Worm (Caenorhabditis elegans): ENCODE data around the gene F28A10.13.
"Not testable (repeated sequence)": the region's sequence is repeated elsewhere in the genome, so short reads cannot be mapped to it uniquely, and the experiment has no call there.

F28A10.13 gene

DNA sequence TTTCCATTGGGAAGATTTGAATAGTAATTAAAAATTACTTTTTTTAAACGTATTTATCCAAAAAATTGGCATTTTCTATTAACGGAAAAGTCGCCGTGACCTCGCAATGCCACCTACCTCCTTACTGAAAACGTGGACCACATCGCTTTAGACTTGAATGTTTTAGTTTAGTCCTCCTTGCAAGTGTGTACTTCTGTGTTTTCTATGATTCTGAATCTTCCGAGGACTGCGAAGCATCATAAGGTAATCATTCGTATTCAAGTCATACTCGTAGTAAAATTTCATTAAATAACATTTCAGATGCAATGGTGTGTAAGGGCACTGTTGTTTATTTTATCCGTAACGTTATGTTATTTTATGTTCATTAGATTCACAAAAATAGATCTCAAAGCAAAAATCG lies 40.2 kb upstream of the F28A10.13 start, which contains the start of gene F46F5.11:
F46F5.11 (plus strand) TSS at position 301 of the 400 bp plus-strand sequence.
- TF ChIP-seq daf-12 (tag; optimal IDR thresholded peaks at IDR 0.05) (no peak), ceh-82 (tag; optimal IDR thresholded peaks at IDR 0.05) (no peak), egl-27 (tag; optimal IDR thresholded peaks at IDR 0.05) (no peak), elt-3 (tag; optimal IDR thresholded peaks at IDR 0.05) (no peak), ztf-11 (tag; optimal IDR thresholded peaks at IDR 0.05) (no peak), pha-4 (tag; optimal IDR thresholded peaks at IDR 0.05) (no peak), egl-5 (tag; optimal IDR thresholded peaks at IDR 0.05) (no peak), ceh-9 (tag; optimal IDR thresholded peaks at IDR 0.05) (no peak), nhr-28 (tag; optimal IDR thresholded peaks at IDR 0.05) (no peak), ztf-4 (tag; optimal IDR thresholded peaks at IDR 0.05) (no peak), zag-1 (tag; optimal IDR thresholded peaks at IDR 0.05) (no peak), ceh-16 (tag; optimal IDR thresholded peaks at IDR 0.05) (no peak), unc-39 (tag; optimal IDR thresholded peaks at IDR 0.05) (no peak), nhr-25 (tag; optimal IDR thresholded peaks at IDR 0.05) (no peak), ZK546.5 (tag; optimal IDR thresholded peaks at IDR 0.05) (no peak)

- TF ChIP-seq nhr-43 (tag; optimal IDR thresholded peaks at IDR 0.05; ENCODE audit: poor library complexity, severe bottlenecking) = no peak
- TF ChIP-seq ama-1 (optimal IDR thresholded peaks at IDR 0.05) = no peak
- no peak for TF ChIP-seq lsy-12 (tag; optimal IDR thresholded peaks at IDR 0.05)
Observed at ce11 chrII:812917-813316, 35.7 kb upstream of the F28A10.13 start, which contains the start of gene F46F5.5. Gene F46F5.5, minus strand, starts transcription at chrII:813017.

ce11 chrII:814737-815136 lies 33.9 kb upstream of the F28A10.13 start, which contains the start of gene msrp-3:
Gene msrp-3, minus strand, starts transcription at chrII:814837.
- no peak for TF ChIP-seq hmg-11 (tag; optimal IDR thresholded peaks at IDR 0.05)
- TF ChIP-seq mml-1 (tag; optimal IDR thresholded peaks at IDR 0.05) = no peak
- TF ChIP-seq nhr-23 (tag; optimal IDR thresholded peaks at IDR 0.05) = no peak
- no peak for TF ChIP-seq ztf-11 (tag; optimal IDR thresholded peaks at IDR 0.05)
- TF ChIP-seq nhr-25 (tag; optimal IDR thresholded peaks at IDR 0.05) = no peak
- TF ChIP-seq nhr-237 (tag; optimal IDR thresholded peaks at IDR 0.05) = no peak
- no peak for TF ChIP-seq jun-1 (tag; optimal IDR thresholded peaks at IDR 0.05)
- no peak for TF ChIP-seq nhr-28 (tag; optimal IDR thresholded peaks at IDR 0.05)
- TF ChIP-seq R02D3.7 (tag; optimal IDR thresholded peaks at IDR 0.05) = no peak
- TF ChIP-seq fos-1 (tag; optimal IDR thresholded peaks at IDR 0.05) = no peak
- TF ChIP-seq elt-1 (tag; optimal IDR thresholded peaks at IDR 0.05) = no peak
- no peak for TF ChIP-seq lin-15B (tag; optimal IDR thresholded peaks at IDR 0.05)
- TF ChIP-seq nhr-76 (tag; optimal IDR thresholded peaks at IDR 0.05) = no peak

- TF ChIP-seq aly-2 (tag; optimal IDR thresholded peaks at IDR 0.05) = no peak
- TF ChIP-seq ceh-16 (tag; optimal IDR thresholded peaks at IDR 0.05) = no peak
- TF ChIP-seq ZK546.5 (tag; optimal IDR thresholded peaks at IDR 0.05) = no peak
- TF ChIP-seq elt-3 (tag; optimal IDR thresholded peaks at IDR 0.05) = no peak
- no peak for TF ChIP-seq egl-5 (tag; optimal IDR thresholded peaks at IDR 0.05)
- TF ChIP-seq eor-1 (tag; optimal IDR thresholded peaks at IDR 0.05) = no peak
- TF ChIP-seq lin-15B (tag; optimal IDR thresholded peaks at IDR 0.05) = no peak
Observed at ce11 chrII:820519-820918, 28.1 kb upstream of the F28A10.13 start, which contains the start of gene F46F5.7. Gene F46F5.7, minus strand, starts transcription at chrII:820619.

ce11 chrII:821514-821913 lies 27.1 kb upstream of the F28A10.13 start, which contains the start of gene F46F5.8:
Gene F46F5.8, minus strand, starts transcription at chrII:821614.
- TF ChIP-seq elt-1 (tag; optimal IDR thresholded peaks at IDR 0.05) = no peak

DNA sequence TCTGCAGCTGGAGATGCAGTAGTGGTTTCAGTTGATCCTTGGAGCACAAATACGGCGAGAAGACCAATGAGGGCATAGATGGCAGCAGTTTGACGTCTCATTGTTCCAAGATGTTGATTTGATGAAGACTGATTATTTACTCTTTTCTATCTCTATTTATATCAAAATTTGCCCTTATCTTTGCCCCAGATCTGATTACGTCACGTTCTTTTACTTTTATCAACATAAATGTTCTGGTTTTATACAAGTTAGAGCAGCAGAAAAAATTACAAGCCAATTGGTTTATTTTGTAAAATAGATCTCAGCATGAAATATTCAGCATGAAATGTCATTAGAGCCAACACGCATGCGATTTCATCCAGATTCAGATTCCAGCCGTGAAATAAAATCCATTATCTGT lies 25.9 kb upstream of the F28A10.13 start, which contains the start of gene msrp-4:
msrp-4 (minus strand) TSS at position 101 of the 400 bp plus-strand sequence.
- not testable (repeated sequence) for TF ChIP-seq R02D3.7 (tag; optimal IDR thresholded peaks at IDR 0.05); ceh-82 (tag; optimal IDR thresholded peaks at IDR 0.05); ama-1 (optimal IDR thresholded peaks at IDR 0.05)

DNA sequence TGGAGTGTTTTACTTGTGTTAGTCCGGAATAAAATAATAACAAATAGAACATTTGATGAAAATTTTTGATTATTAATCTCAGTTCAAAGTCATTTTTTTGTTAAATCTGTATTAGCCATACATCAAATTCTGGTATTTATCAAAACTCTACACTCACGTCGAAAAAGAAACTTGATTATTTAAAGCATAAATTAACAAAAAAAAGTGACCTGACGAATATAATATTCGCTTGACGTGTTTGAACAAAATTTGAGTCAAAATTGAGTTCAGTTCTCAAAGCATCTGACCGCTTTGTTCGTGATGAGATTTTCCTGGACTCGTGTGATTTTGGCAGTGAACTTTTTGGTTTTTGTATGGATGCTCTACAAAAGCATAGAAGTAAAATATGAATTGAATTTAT lies 25.1 kb upstream of the F28A10.13 start, which contains the start of gene F46F5.10:
F46F5.10 (plus strand) TSS at position 301 of the 400 bp plus-strand sequence.
- TF ChIP-seq hmg-11 (tag; optimal IDR thresholded peaks at IDR 0.05) = no peak
- no peak for TF ChIP-seq ama-1 (optimal IDR thresholded peaks at IDR 0.05)
- no peak for TF ChIP-seq ceh-16 (tag; optimal IDR thresholded peaks at IDR 0.05)
- TF ChIP-seq ztf-11 (tag; optimal IDR thresholded peaks at IDR 0.05) = no peak
- no peak for TF ChIP-seq egl-5 (tag; optimal IDR thresholded peaks at IDR 0.05)
- no peak for TF ChIP-seq pha-4 (tag; optimal IDR thresholded peaks at IDR 0.05)
- TF ChIP-seq tbx-2 (tag; optimal IDR thresholded peaks at IDR 0.05) = no peak
- no peak for TF ChIP-seq nhr-23 (tag; optimal IDR thresholded peaks at IDR 0.05)
- no peak for TF ChIP-seq fos-1 (tag; optimal IDR thresholded peaks at IDR 0.05)
- TF ChIP-seq eor-1 (tag; optimal IDR thresholded peaks at IDR 0.05) = no peak
- TF ChIP-seq pqm-1 (tag; optimal IDR thresholded peaks at IDR 0.05) = no peak
- TF ChIP-seq aly-2 (tag; optimal IDR thresholded peaks at IDR 0.05) = no peak
- TF ChIP-seq nfya-1 (tag; optimal IDR thresholded peaks at IDR 0.05; ENCODE audit: insufficient read depth) = no peak
- no peak for TF ChIP-seq sea-2 (GFP tag; optimal IDR thresholded peaks at IDR 0.05)
- no peak for TF ChIP-seq nhr-11 (tag; optimal IDR thresholded peaks at IDR 0.05)
- no peak for TF ChIP-seq nhr-28 (tag; optimal IDR thresholded peaks at IDR 0.05)
- TF ChIP-seq elt-3 (tag; optimal IDR thresholded peaks at IDR 0.05) = no peak
- TF ChIP-seq nhr-12 (tag; optimal IDR thresholded peaks at IDR 0.05) = no peak
- no peak for TF ChIP-seq nhr-76 (tag; optimal IDR thresholded peaks at IDR 0.05)
- TF ChIP-seq nhr-237 (tag; optimal IDR thresholded peaks at IDR 0.05) = no peak
